Fruit fly (Drosophila melanogaster) whole organism, adult: Measurements from ENCODE around the gene pasi1.

ENCODE experiments used
- CG11617 ChIP-seq: fragments of 200-800 bp; sonication (Bioruptor generic); optimal IDR thresholded peaks from 2 replicates; lab custom pipeline; 2017; ENCODE audit warnings: mild to moderate bottlenecking, missing biosample characterization, missing genetic modification reagents, missing genetic modification characterization
- CG12768 ChIP-seq: fragments of 200-800 bp; sonication (Bioruptor generic); optimal IDR thresholded peaks from 2 replicates; lab custom pipeline; 2017; ENCODE audit warnings: missing biosample characterization, missing genetic modification characterization, mild to moderate bottlenecking, moderate library complexity, missing genetic modification reagents
- CG14711 ChIP-seq: fragments of 200-800 bp; sonication (Bioruptor generic); optimal IDR thresholded peaks from 2 replicates; lab custom pipeline; 2018; ENCODE audit warnings: missing biosample characterization, mild to moderate bottlenecking, missing genetic modification characterization, moderate library complexity
- CG1620 ChIP-seq: fragments of 200-800 bp; sonication (Bioruptor generic); optimal IDR thresholded peaks from 2 replicates; lab custom pipeline; 2016; ENCODE audit warnings: missing biosample characterization, missing genetic modification characterization
- CG33017 ChIP-seq: fragments of 200-800 bp; sonication (Bioruptor generic); optimal IDR thresholded peaks from 2 replicates; lab custom pipeline; 2018; ENCODE audit warnings: missing biosample characterization, mild to moderate bottlenecking, missing genetic modification characterization, moderate library complexity
- CG5204 ChIP-seq: fragments of 200-800 bp; sonication (Bioruptor generic); optimal IDR thresholded peaks from 2 replicates; lab custom pipeline; 2016; ENCODE audit warnings: missing biosample characterization, missing genetic modification characterization
- CG7045 ChIP-seq: fragments of 200-800 bp; sonication (Bioruptor generic); optimal IDR thresholded peaks from 2 replicates; lab custom pipeline; 2017; ENCODE audit warnings: missing biosample characterization, mild to moderate bottlenecking, missing genetic modification characterization
- CG7101 ChIP-seq: fragments of 200-800 bp; sonication (Bioruptor generic); optimal IDR thresholded peaks from 2 replicates; lab custom pipeline; 2018; ENCODE audit warnings: missing biosample characterization, mild to moderate bottlenecking, missing genetic modification characterization, moderate library complexity
- Clk ChIP-seq: fragments of 200-800 bp; sonication (Bioruptor generic); optimal IDR thresholded peaks from 2 replicates; lab custom pipeline; 2017; ENCODE audit warnings: missing biosample characterization, missing genetic modification characterization
- Crg-1 ChIP-seq: fragments of 200-800 bp; sonication (Bioruptor generic); optimal IDR thresholded peaks from 2 replicates; lab custom pipeline; 2016; ENCODE audit warnings: missing biosample characterization, missing genetic modification characterization
- Hr96 ChIP-seq: fragments of 200-800 bp; sonication (Bioruptor generic); optimal IDR thresholded peaks from 2 replicates; lab custom pipeline; 2016; ENCODE audit warnings: missing biosample characterization, missing genetic modification characterization
- Mnt ChIP-seq: fragments of 200-800 bp; sonication (Bioruptor generic); optimal IDR thresholded peaks from 2 replicates; lab custom pipeline; 2016; ENCODE audit warnings: missing biosample characterization, mild to moderate bottlenecking, missing genetic modification characterization
- bab1 ChIP-seq: fragments of 200-800 bp; sonication (Bioruptor generic); optimal IDR thresholded peaks from 3 replicates; lab custom pipeline; 2019; ENCODE audit warnings: missing biosample characterization, mild to moderate bottlenecking, missing genetic modification characterization, moderate library complexity
- cic ChIP-seq: fragments of 200-800 bp; sonication (Bioruptor generic); optimal IDR thresholded peaks from 2 replicates; lab custom pipeline; 2017; ENCODE audit warnings: missing biosample characterization, mild to moderate bottlenecking, missing genetic modification characterization, moderate library complexity
- cnc ChIP-seq, 2 experiments: fragments of >200 bp; optimal IDR thresholded peaks; 2 replicates each; lab custom pipeline; 2017
- kay ChIP-seq: fragments of 200-800 bp; sonication (Bioruptor generic); peaks from one replicate; lab custom pipeline; 2016; ENCODE audit warnings: missing biosample characterization, missing genetic modification characterization, borderline replicate concordance
- ovo ChIP-seq: fragments of 200-800 bp; sonication (Bioruptor generic); optimal IDR thresholded peaks from 2 replicates; lab custom pipeline; 2016; ENCODE audit warnings: missing biosample characterization, missing genetic modification characterization
- tj ChIP-seq: fragments of 200-800 bp; sonication (Bioruptor generic); optimal IDR thresholded peaks from 3 replicates; lab custom pipeline; 2017; ENCODE audit warnings: missing biosample characterization, mild to moderate bottlenecking, missing genetic modification characterization, moderate library complexity
- toe ChIP-seq: fragments of 200-800 bp; sonication (Bioruptor generic); optimal IDR thresholded peaks from 2 replicates; lab custom pipeline; 2016; ENCODE audit warnings: missing biosample characterization, missing genetic modification characterization

Gene pasi1

DNA sequence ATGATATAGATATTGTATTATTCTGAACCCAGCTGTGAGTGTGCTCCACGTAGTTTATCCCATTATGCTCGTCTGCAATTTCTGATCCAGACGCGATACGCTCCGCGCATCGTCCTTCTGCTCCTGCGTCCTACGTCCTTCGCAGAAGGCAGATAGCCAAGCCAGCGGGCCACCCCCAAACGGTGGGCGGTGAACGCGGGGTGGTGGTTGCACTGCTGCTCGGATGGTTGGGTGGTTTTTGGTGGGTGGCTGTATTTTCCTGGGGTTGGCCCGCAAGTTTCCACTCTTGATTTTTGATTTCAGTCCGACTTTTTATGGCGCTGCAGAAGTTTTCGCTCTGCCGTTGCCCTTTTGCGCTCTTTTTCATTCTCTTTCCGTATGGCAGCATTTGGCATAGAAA lies 17.6 kb downstream of the pasi1 start:
- no peak for TF ChIP-seq CG14711 (tag; lab: Kevin White, UChicago)

DNA sequence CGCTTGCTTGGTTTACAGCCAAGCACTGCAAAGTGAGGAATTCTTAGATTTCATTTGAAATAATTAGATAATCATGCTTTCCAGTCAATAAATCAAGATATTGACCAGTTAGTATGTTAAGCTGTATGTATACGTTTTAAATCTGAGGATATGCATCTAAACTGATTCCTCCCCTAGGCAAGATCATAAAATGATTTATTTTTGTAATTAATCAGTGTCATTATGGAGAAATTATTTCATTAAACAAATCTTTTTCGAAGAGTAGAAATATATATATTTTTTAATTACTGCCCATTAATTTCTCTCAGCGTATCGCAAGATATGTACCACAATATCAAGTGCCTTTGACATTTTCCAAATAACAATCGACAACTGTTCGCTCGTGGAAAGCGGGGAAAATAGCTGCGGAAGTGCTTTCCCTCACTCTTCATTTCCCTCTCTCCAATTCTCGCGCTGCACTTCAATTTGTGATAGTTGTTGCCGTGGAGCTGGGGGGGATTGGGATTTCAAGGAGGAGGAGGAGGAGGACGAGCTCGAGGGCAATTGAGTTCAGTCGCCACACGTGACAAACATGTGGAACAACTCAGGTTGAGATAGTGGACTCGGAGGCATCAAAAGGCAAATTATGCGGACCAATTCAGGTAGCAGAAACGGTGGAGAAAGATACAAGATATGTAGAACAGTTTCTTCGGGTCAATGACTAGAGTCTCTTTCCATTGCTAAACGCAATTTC lies 19.5 kb downstream of the pasi1 start:
- no peak for TF ChIP-seq cic (GFP tag; lab: Kevin White, UChicago)
- no peak for TF ChIP-seq Clk
- no peak for TF ChIP-seq CG7101 (tag; lab: Kevin White, UChicago)
- no peak for TF ChIP-seq ovo (GFP tag; lab: Kevin White, UChicago)
- TF ChIP-seq Mnt (GFP tag; lab: Kevin White, UChicago), result no peak
- TF ChIP-seq kay (GFP tag; lab: Kevin White, UChicago), result no peak
- TF ChIP-seq CG5204 (GFP tag; lab: Kevin White, UChicago), result no peak

DNA sequence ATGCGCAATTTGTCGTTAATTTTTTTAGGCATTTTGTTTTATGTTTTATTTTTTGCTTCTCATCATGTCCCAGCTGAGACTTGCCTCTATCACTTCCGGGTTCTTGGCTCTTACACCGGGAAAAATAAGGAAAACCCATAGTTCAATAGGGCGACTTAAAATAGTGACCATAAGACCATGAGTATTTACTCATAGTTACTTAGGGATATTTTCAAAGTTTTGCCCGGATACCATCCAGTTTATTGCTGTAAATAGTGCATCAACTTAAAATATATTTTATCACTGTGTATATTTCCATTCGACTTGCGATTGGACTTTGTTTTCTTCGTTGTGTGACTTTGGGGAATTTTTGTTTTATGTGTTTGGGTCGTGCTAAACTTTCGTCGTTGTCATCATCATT lies 23.9 kb downstream of the pasi1 start:
- TF ChIP-seq kay (GFP tag; lab: Kevin White, UChicago) (peak; percentile 39), CG7101 (tag; lab: Kevin White, UChicago) (no peak)

DNA sequence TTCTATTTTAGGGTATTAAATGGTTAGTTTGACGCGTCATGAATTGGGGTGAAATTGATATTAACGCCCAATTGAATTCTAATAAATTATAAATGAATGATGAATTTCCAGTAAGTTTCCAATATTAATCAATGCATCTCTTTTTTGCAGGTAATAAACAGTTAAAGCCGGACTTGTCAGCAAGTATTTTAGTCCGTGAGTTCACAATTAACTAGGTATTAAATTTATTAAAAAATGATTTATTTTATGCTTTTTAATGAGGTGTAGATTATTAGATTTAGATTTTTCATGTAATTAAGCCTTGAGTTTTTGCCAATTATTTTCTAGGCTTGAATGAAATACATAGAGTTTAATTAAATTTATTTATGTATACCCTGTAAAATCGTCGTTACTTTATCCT lies 26.9 kb downstream of the pasi1 start:
- TF ChIP-seq toe (GFP tag; lab: Kevin White, UChicago) (no peak), Mnt (GFP tag; lab: Kevin White, UChicago) (no peak), CG7045 (GFP tag; lab: Kevin White, UChicago) (no peak), Crg-1 (GFP tag; lab: Kevin White, UChicago) (no peak), CG7101 (tag; lab: Kevin White, UChicago) (no peak), kay (GFP tag; lab: Kevin White, UChicago) (peak; percentile 60), cnc (optimal IDR thresholded peaks at IDR 0.05; lab: Kevin White, UChicago) (no peak), cic (GFP tag; lab: Kevin White, UChicago) (no peak)

DNA sequence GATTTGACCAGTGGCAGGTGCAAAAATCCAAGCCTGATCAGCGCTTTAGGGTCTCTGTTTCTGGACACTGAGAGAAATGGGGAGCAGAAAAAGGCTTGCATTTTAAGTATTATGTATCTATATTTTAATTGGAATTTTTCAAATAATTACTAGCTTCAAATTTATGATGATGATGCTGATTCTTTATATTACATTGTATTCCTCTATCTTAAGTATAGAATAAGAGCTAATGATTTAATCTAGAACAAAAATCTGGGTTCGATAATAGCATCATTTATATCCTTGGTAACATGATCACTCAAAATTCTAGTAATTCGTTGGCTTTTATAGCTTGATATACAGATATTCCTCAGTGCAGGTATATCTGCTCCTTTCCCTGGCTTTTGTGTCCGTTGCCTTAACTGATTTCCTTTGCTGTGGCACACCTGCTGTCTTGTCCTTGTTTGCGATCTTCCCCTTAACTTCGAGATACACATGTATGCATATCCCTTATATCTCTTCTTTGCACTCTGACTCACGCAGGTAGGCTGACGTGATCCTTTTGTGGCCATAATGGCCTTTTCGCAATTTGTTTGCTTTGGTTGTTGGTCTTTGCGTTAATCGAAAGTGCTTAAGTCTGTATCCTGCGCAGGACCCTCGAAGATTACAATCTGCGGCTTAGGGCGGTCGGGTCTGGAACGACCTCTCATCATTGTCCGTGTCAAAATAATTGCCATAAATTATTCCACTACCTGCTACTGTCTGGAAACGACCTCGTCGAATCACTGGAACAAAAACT lies 31.1 kb downstream of the pasi1 start:
- TF ChIP-seq cic (GFP tag; lab: Kevin White, UChicago) (no peak), kay (GFP tag; lab: Kevin White, UChicago) (no peak), CG11617 (no peak), CG7101 (tag; lab: Kevin White, UChicago) (no peak), CG33017 (tag; lab: Kevin White, UChicago) (no peak), bab1 (no peak), Crg-1 (GFP tag; lab: Kevin White, UChicago) (no peak)

DNA sequence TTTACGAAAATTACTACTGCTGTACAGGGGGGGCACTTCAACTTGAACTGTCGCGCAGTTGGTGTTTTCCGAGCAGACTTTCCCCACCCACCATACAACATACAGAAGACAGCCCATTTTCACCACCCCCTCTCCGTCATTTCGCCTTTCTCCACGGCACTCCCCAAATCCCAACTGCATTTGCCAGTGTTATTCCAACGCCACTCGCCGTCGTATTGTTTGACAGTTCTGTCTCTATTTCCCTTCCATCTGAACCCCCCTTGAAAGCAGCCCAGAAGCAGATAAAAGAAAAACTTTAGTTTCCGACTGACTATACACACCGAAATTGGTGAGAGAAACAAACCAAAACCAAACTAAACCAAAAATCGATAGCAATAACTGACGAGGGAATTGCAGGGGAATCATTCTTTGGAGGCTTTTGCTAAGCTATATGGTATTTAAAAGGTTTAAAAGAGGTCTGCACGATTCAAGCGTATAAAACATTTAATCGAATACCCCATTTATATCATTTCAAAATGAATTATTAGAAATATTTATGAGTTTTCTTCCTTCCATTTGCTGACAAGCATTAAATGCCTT lies 32.3 kb downstream of the pasi1 start:
- no peak for TF ChIP-seq Mnt (GFP tag; lab: Kevin White, UChicago)

DNA sequence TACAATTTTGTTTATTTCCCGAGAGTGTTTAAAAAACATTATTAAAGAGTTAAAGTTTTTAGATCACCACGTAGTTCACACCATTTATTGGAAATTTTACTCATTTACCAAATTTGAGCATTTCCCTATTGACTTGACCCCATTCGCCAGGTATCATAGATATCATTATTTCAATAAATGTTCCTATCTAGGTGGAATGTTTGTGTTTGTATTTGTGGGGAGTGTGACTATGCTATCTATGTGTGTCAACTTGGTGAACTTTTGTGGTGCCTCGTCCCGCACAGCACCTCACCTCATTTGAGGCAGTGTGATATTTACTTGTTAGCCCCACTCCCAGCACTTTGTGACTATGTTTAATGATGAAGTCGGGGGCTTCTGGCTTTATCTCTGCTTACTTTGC lies 33.8 kb downstream of the pasi1 start:
- no peak for TF ChIP-seq cic (GFP tag; lab: Kevin White, UChicago)
- TF ChIP-seq ovo (GFP tag; lab: Kevin White, UChicago), result no peak
- no peak for TF ChIP-seq toe (GFP tag; lab: Kevin White, UChicago)
- no peak for TF ChIP-seq bab1
- TF ChIP-seq Hr96 (GFP tag; lab: Kevin White, UChicago), result no peak
- TF ChIP-seq tj (GFP tag; lab: Kevin White, UChicago), result no peak
- no peak for TF ChIP-seq cnc (optimal IDR thresholded peaks at IDR 0.05; lab: Kevin White, UChicago)
- no peak for TF ChIP-seq CG33017 (tag; lab: Kevin White, UChicago)
- TF ChIP-seq CG11617, result no peak
- no peak for TF ChIP-seq CG7045 (GFP tag; lab: Kevin White, UChicago)
- no peak for TF ChIP-seq CG1620 (GFP tag; lab: Kevin White, UChicago)
- TF ChIP-seq CG5204 (GFP tag; lab: Kevin White, UChicago), result no peak

DNA sequence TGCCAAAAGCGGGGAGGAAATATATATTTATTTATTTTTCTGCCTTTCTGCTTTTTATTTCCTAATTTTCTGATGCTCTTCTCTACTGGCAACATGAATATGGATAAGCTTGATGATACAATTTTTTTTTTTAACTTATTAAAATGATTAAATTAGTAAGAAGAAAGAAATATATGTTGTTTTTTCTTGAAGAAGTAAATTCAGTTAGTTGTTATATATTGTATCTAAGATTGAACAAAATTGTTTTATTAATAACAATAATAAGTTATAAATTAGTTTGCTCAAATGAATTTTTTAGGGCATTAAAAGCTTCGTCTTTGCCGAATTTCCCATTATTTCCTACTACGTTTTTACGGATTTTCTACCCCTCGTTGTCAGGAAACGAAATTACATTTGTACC lies 35.7 kb downstream of the pasi1 start:
- TF ChIP-seq CG14711 (tag; lab: Kevin White, UChicago), result no peak
- TF ChIP-seq bab1, result no peak
- no peak for TF ChIP-seq CG12768 (GFP tag; lab: Kevin White, UChicago)
- TF ChIP-seq cic (GFP tag; lab: Kevin White, UChicago), result no peak
- no peak for TF ChIP-seq CG7045 (GFP tag; lab: Kevin White, UChicago)
- TF ChIP-seq CG5204 (GFP tag; lab: Kevin White, UChicago), result no peak
- no peak for TF ChIP-seq CG1620 (GFP tag; lab: Kevin White, UChicago)
- no peak for TF ChIP-seq Mnt (GFP tag; lab: Kevin White, UChicago)
- no peak for TF ChIP-seq CG7101 (tag; lab: Kevin White, UChicago)
- TF ChIP-seq CG11617, result no peak
- TF ChIP-seq toe (GFP tag; lab: Kevin White, UChicago), result no peak
- no peak for TF ChIP-seq kay (GFP tag; lab: Kevin White, UChicago)
- TF ChIP-seq ovo (GFP tag; lab: Kevin White, UChicago), result no peak
